Worm (Caenorhabditis elegans) whole organism, L4 larva: Measurements from ENCODE around the gene H41C03.2.

Source experiments
- F10B5.3 ChIP-seq: sonication (generic microtip); optimal IDR thresholded peaks from 2 replicates; lab custom pipeline; 2016; ENCODE audit warnings: mild to moderate bottlenecking, missing genetic modification characterization, missing compliant biosample characterization
- F26F4.8 ChIP-seq: fragments of 200-800 bp; sonication (Bioruptor generic); conservative IDR thresholded peaks from 2 replicates; pipeline ENCODE4 v1.3.6; 2022; ENCODE audit warnings: missing genetic modification characterization, missing compliant biosample characterization
- T20F7.1 ChIP-seq: fragments of 200-800 bp; sonication (Bioruptor generic); optimal IDR thresholded peaks from 2 replicates; lab custom pipeline; 2018; ENCODE audit warnings: mild to moderate bottlenecking, missing genetic modification characterization, missing compliant biosample characterization
- T26A8.4 ChIP-seq: fragments of 200-800 bp; sonication (Bioruptor generic); IDR thresholded peaks from 2 replicates; pipeline ENCODE4 v1.3.6; 2022; ENCODE audit warnings: missing genetic modification characterization, missing compliant biosample characterization
- ZK546.5 ChIP-seq, 2 experiments: sonication (generic microtip); optimal IDR thresholded peaks; 2 replicates each; lab custom pipeline; 2017; ENCODE audit warnings: missing biosample characterization in 2 of 2, missing genetic modification characterization in 2 of 2
- aha-1 ChIP-seq: fragments of 150-350 bp; peaks from one replicate; lab custom pipeline; 2014; ENCODE audit warnings: missing biosample characterization, missing genetic modification characterization
- ama-1 ChIP-seq: fragments of 150-350 bp; optimal IDR thresholded peaks from 2 replicates; lab custom pipeline; 2014; ENCODE audit warnings: inconsistent platforms, mixed read lengths
- arid-1 ChIP-seq: fragments of 200-800 bp; sonication (Bioruptor generic); conservative IDR thresholded peaks from 2 replicates; pipeline ENCODE4 v1.3.6; 2022; ENCODE audit warnings: missing genetic modification reagents, missing genetic modification characterization, missing compliant biosample characterization
- ceh-20 ChIP-seq: fragments of 200-800 bp; sonication (Bioruptor generic); IDR thresholded peaks from 2 replicates; pipeline ENCODE4 v1.3.6; 2022; ENCODE audit warnings: missing genetic modification reagents, missing genetic modification characterization, missing compliant biosample characterization
- ceh-44 ChIP-seq: fragments of 200-800 bp; sonication (Bioruptor generic); IDR thresholded peaks from 2 replicates; pipeline ENCODE4 v1.3.6; 2022; ENCODE audit warnings: missing genetic modification reagents, missing genetic modification characterization, missing compliant biosample characterization
- ceh-62 ChIP-seq: sonication (generic microtip); optimal IDR thresholded peaks from 2 replicates; lab custom pipeline; 2017; ENCODE audit warnings: missing biosample characterization, missing genetic modification characterization
- ces-1 ChIP-seq: fragments of 150-350 bp; sonication (generic microtip); optimal IDR thresholded peaks from 4 replicates; lab custom pipeline; 2014; ENCODE audit warnings: missing biosample characterization, missing genetic modification reagents, missing genetic modification characterization
- cey-2 ChIP-seq: sonication (generic microtip); optimal IDR thresholded peaks from 3 replicates; lab custom pipeline; 2017; ENCODE audit warnings: missing genetic modification characterization, mild to moderate bottlenecking, missing compliant biosample characterization, antibody characterized with exemption, borderline replicate concordance; ENCODE audit not compliant: insufficient read depth
- ctbp-1 ChIP-seq: fragments of 200-800 bp; sonication (Bioruptor generic); IDR thresholded peaks from 2 replicates; pipeline ENCODE4 v1.3.6; 2022; ENCODE audit warnings: missing genetic modification reagents, missing genetic modification characterization, missing compliant biosample characterization
- daf-12 ChIP-seq: fragments of 150-350 bp; optimal IDR thresholded peaks from 2 replicates; lab custom pipeline; 2014; ENCODE audit warnings: missing biosample characterization, missing genetic modification reagents, missing genetic modification characterization
- daf-19 ChIP-seq: fragments of 200-800 bp; sonication (Bioruptor generic); conservative IDR thresholded peaks from 2 replicates; pipeline ENCODE4 v1.3.6; 2022; ENCODE audit warnings: missing genetic modification characterization, missing compliant biosample characterization
- daf-8 ChIP-seq: fragments of 200-800 bp; sonication (Bioruptor generic); IDR thresholded peaks from 2 replicates; pipeline ENCODE4 v1.3.6; 2022; ENCODE audit warnings: missing genetic modification characterization, missing compliant biosample characterization
- dpl-1 ChIP-seq: fragments of 150-350 bp; optimal IDR thresholded peaks from 2 replicates; lab custom pipeline; 2014; ENCODE audit warnings: missing biosample characterization, missing genetic modification reagents, missing genetic modification characterization
- duxl-1 ChIP-seq: sonication (generic microtip); optimal IDR thresholded peaks from 2 replicates; lab custom pipeline; 2016; ENCODE audit warnings: mild to moderate bottlenecking, missing genetic modification characterization, moderate library complexity, missing compliant biosample characterization; ENCODE audit not compliant: poor library complexity
- dve-1 ChIP-seq: sonication (generic microtip); optimal IDR thresholded peaks from 2 replicates; lab custom pipeline; 2017; ENCODE audit warnings: antibody characterized with exemption, mild to moderate bottlenecking, missing genetic modification characterization, missing compliant biosample characterization; ENCODE audit not compliant: insufficient read depth
- egl-27 ChIP-seq: sonication (generic microtip); optimal IDR thresholded peaks from 3 replicates; lab custom pipeline; 2017; ENCODE audit warnings: missing biosample characterization, missing genetic modification reagents, missing genetic modification characterization
- fkh-10 ChIP-seq: fragments of 150-350 bp; optimal IDR thresholded peaks from 2 replicates; lab custom pipeline; 2014; ENCODE audit warnings: missing biosample characterization, missing genetic modification reagents, missing genetic modification characterization
- hif-1 ChIP-seq, 2 experiments: sonication (generic microtip); optimal IDR thresholded peaks; 2 replicates each; lab custom pipeline; 2016 to 2017; ENCODE audit warnings: missing compliant biosample characterization in 2 of 2, missing genetic modification characterization in 2 of 2, missing genetic modification reagents in 2 of 2, missing genotype in 2 of 2, mild to moderate bottlenecking in 1 of 2
- hlh-30 ChIP-seq: sonication (generic microtip); optimal IDR thresholded peaks from 2 replicates; lab custom pipeline; 2017; ENCODE audit warnings: antibody characterized with exemption, mild to moderate bottlenecking, missing genetic modification characterization, missing compliant biosample characterization; ENCODE audit not compliant: insufficient read depth
- hmg-1.1 ChIP-seq: fragments of 200-800 bp; sonication (Bioruptor generic); IDR thresholded peaks from 2 replicates; pipeline ENCODE4 v1.3.6; 2022; ENCODE audit warnings: missing genetic modification reagents, missing genetic modification characterization, missing compliant biosample characterization
- lim-7 ChIP-seq: fragments of 200-800 bp; sonication (Bioruptor generic); IDR thresholded peaks from 2 replicates; pipeline ENCODE4 v1.3.6; 2022; ENCODE audit warnings: missing genetic modification characterization, missing compliant biosample characterization
- lin-13 ChIP-seq: fragments of 150-350 bp; optimal IDR thresholded peaks from 2 replicates; lab custom pipeline; 2014; ENCODE audit warnings: missing biosample characterization, missing genetic modification reagents, missing genetic modification characterization
- lin-15B ChIP-seq: fragments of 150-350 bp; sonication (generic microtip); optimal IDR thresholded peaks from 3 replicates; lab custom pipeline; 2014; ENCODE audit warnings: missing biosample characterization, missing genetic modification characterization
- madf-5 ChIP-seq, 2 experiments: fragments of 200-800 bp; sonication (Bioruptor generic); IDR thresholded peaks; 2 replicates each; pipeline ENCODE4 v1.3.6; 2022; ENCODE audit warnings: missing compliant biosample characterization in 2 of 2, missing genetic modification characterization in 2 of 2
- madf-9 ChIP-seq: fragments of 200-800 bp; sonication (Bioruptor generic); conservative IDR thresholded peaks from 2 replicates; pipeline ENCODE4 v1.3.6; 2022; ENCODE audit warnings: missing genetic modification reagents, missing genetic modification characterization, missing compliant biosample characterization
- mxl-2 ChIP-seq: fragments of 200-800 bp; sonication (Bioruptor generic); conservative IDR thresholded peaks from 2 replicates; pipeline ENCODE4 v1.3.6; 2022; ENCODE audit warnings: missing genetic modification reagents, missing genetic modification characterization, missing compliant biosample characterization
- mxl-3 ChIP-seq: fragments of 200-800 bp; sonication (Bioruptor generic); optimal IDR thresholded peaks from 2 replicates; lab custom pipeline; 2018; ENCODE audit warnings: mild to moderate bottlenecking, missing genetic modification characterization, missing compliant biosample characterization
- nhr-11 ChIP-seq: fragments of 150-350 bp; optimal IDR thresholded peaks from 2 replicates; lab custom pipeline; 2014; ENCODE audit warnings: missing biosample characterization, missing genetic modification characterization
- nhr-111 ChIP-seq: fragments of 200-800 bp; sonication (Bioruptor generic); optimal IDR thresholded peaks from 2 replicates; lab custom pipeline; 2018; ENCODE audit warnings: mild to moderate bottlenecking, missing genetic modification characterization, missing compliant biosample characterization
- nhr-237 ChIP-seq: sonication (generic microtip); optimal IDR thresholded peaks from 2 replicates; lab custom pipeline; 2017; ENCODE audit warnings: missing biosample characterization, missing genetic modification characterization
- nhr-42 ChIP-seq: fragments of 200-800 bp; sonication (Bioruptor generic); IDR thresholded peaks from 2 replicates; pipeline ENCODE4 v1.3.6; 2022; ENCODE audit warnings: missing genetic modification characterization, missing compliant biosample characterization
- pha-4 ChIP-seq, 2 experiments: fragments of 150-350 bp in 1 of 2; fragments of 200-800 bp in 1 of 2; sonication (Bioruptor generic) in 1 of 2; IDR thresholded peaks in 1 of 2; optimal IDR thresholded peaks in 1 of 2; 2 replicates each; pipeline versions ENCODE4 v1.3.6 to Lab custom; 2014 to 2022; ENCODE audit warnings: missing genetic modification characterization in 2 of 2, missing genetic modification reagents in 2 of 2, missing biosample characterization in 1 of 2, missing compliant biosample characterization in 1 of 2
- rbr-2 ChIP-seq: sonication (generic microtip); optimal IDR thresholded peaks from 2 replicates; lab custom pipeline; 2016; ENCODE audit warnings: missing genotype, missing genetic modification characterization, missing compliant biosample characterization
- set-16 ChIP-seq: fragments of 200-800 bp; sonication (Bioruptor generic); IDR thresholded peaks from 2 replicates; pipeline ENCODE4 v1.3.6; 2022; ENCODE audit warnings: missing genetic modification reagents, missing genetic modification characterization, missing compliant biosample characterization
- snpc-4 ChIP-seq: fragments of 150-350 bp; optimal IDR thresholded peaks from 2 replicates; lab custom pipeline; 2014; ENCODE audit warnings: missing biosample characterization, missing genetic modification characterization
- spr-1 ChIP-seq: sonication (generic microtip); optimal IDR thresholded peaks from 2 replicates; lab custom pipeline; 2016; ENCODE audit warnings: mild to moderate bottlenecking, missing genetic modification characterization, missing compliant biosample characterization
- tag-97 ChIP-seq: fragments of 200-800 bp; sonication (Bioruptor generic); IDR thresholded peaks from 2 replicates; pipeline ENCODE4 v1.3.6; 2022; ENCODE audit warnings: missing genetic modification characterization, missing compliant biosample characterization
- tra-1 ChIP-seq: fragments of 200-800 bp; sonication (Bioruptor generic); IDR thresholded peaks from 2 replicates; pipeline ENCODE4 v1.3.6; 2022; ENCODE audit warnings: missing genetic modification reagents, missing genetic modification characterization, missing compliant biosample characterization
- unc-62 ChIP-seq, 3 experiments: fragments of 150-350 bp in 1 of 3; sonication (generic microtip); optimal IDR thresholded peaks in 2 of 3; peaks in 1 of 3; 1 replicate in 1 of 3; 2 replicates in 2 of 3; lab custom pipeline; 2014 to 2017; ENCODE audit warnings: missing biosample characterization in 3 of 3, missing genetic modification characterization in 3 of 3, missing genetic modification reagents in 3 of 3, missing genotype in 1 of 3
- vab-7 ChIP-seq: fragments of 200-800 bp; sonication (Bioruptor generic); IDR thresholded peaks from 2 replicates; pipeline ENCODE4 v1.3.6; 2022; ENCODE audit warnings: missing genetic modification reagents, missing genetic modification characterization, missing compliant biosample characterization
- zag-1 ChIP-seq: fragments of 150-350 bp; optimal IDR thresholded peaks from 2 replicates; lab custom pipeline; 2014; ENCODE audit warnings: missing biosample characterization, missing genetic modification characterization
- zfp-3 ChIP-seq: fragments of 200-800 bp; sonication (Bioruptor generic); conservative IDR thresholded peaks from 2 replicates; pipeline ENCODE4 v1.3.6; 2022; ENCODE audit warnings: missing genetic modification reagents, missing genetic modification characterization, missing compliant biosample characterization
- zip-2 ChIP-seq: fragments of 150-350 bp; optimal IDR thresholded peaks from 2 replicates; lab custom pipeline; 2014; ENCODE audit warnings: missing biosample characterization, missing genetic modification characterization
- ztf-11 ChIP-seq: fragments of 150-350 bp; optimal IDR thresholded peaks from 2 replicates; lab custom pipeline; 2014; ENCODE audit warnings: missing biosample characterization, missing genetic modification characterization

Gene H41C03.2

ce11 chrII:5844694-5845129 lies 7.2 kb downstream of the H41C03.2 start (continued):
- TF ChIP-seq rbr-2 (tag; lab: Kevin White, UChicago) (peak; percentile 99), duxl-1 (tag; lab: Kevin White, UChicago) (peak; percentile 96), F10B5.3 (peak; percentile 95), pha-4 (GFP tag; IDR thresholded peaks at IDR 0.05; lab: Robert Waterston, UW) (peak; percentile 99), pha-4 (tag; optimal IDR thresholded peaks at IDR 0.05; lab: Kevin White, UChicago) (peak; percentile 27), daf-8 (0 out of 2 replicates have a peak, but pooled peaks have one; percentile 20), ctbp-1 (GFP tag; lab: Robert Waterston, UW) (peak; percentile 99), dpl-1 (GFP tag; lab: Kevin White, UChicago) (peak; percentile 87), nhr-237 (tag; lab: Kevin White, UChicago) (peak; percentile 70), mxl-2 (GFP tag; lab: Robert Waterston, UW) (peak; percentile 86), arid-1 (peak; percentile 96), set-16 (GFP tag; lab: Robert Waterston, UW) (peak; percentile 83), unc-62 (GFP tag; optimal IDR thresholded peaks at IDR 0.05 in 1 of 2; lab: Kevin White, UChicago) (peak; percentile 85 to 100), unc-62 (tag; optimal IDR thresholded peaks at IDR 0.05; lab: Kevin White, UChicago) (peak; percentile 50), F26F4.8 (GFP tag; lab: Robert Waterston, UW) (0 out of 2 replicates have a peak, but pooled peaks have one; percentile 34), spr-1 (tag; lab: Kevin White, UChicago) (peak; percentile 97), tag-97 (GFP tag; lab: Robert Waterston, UW) (no peak), ceh-20 (peak; percentile 99), ceh-62 (tag; lab: Kevin White, UChicago) (peak; percentile 44), hlh-30 (tag; lab: Kevin White, UChicago) (peak; percentile 96), mxl-3 (GFP tag; lab: Kevin White, UChicago) (peak; percentile 89), zag-1 (tag; lab: Kevin White, UChicago) (peak; percentile 97), daf-12 (tag; lab: Kevin White, UChicago) (peak; percentile 43), nhr-111 (GFP tag; lab: Kevin White, UChicago) (peak; percentile 89), aha-1 (tag; lab: Kevin White, UChicago) (peak; percentile 100), lin-15B (tag; lab: Kevin White, UChicago) (peak; percentile 63), nhr-42 (peak; percentile 97), zip-2 (tag; lab: Kevin White, UChicago) (peak; percentile 91), snpc-4 (tag; lab: Kevin White, UChicago) (peak; percentile 98), madf-5 (GFP tag; IDR thresholded peaks at IDR 0.05; lab: Robert Waterston, UW) (peak; percentile 5 to 96; a peak in 3 of 4 replicates), T26A8.4 (GFP tag; lab: Robert Waterston, UW) (peak; percentile 100), lin-13 (GFP tag; lab: Kevin White, UChicago) (peak; percentile 98), ces-1 (GFP tag; lab: Kevin White, UChicago) (peak; percentile 94), fkh-10 (GFP tag; lab: Kevin White, UChicago) (peak; percentile 100), egl-27 (peak; percentile 93), vab-7 (GFP tag; lab: Robert Waterston, UW) (peak; percentile 87), tra-1 (GFP tag; lab: Robert Waterston, UW) (peak; percentile 98), madf-9 (GFP tag; lab: Robert Waterston, UW) (peak; percentile 98), lim-7 (GFP tag; lab: Robert Waterston, UW) (peak; percentile 76), hmg-1.1 (GFP tag; lab: Robert Waterston, UW) (peak; percentile 100), daf-19 (GFP tag; lab: Robert Waterston, UW) (peak; percentile 99), dve-1 (tag; lab: Kevin White, UChicago) (peak; percentile 100), ztf-11 (tag; lab: Kevin White, UChicago) (peak; percentile 47), T20F7.1 (peak; percentile 93), ama-1 (lab: Kevin White, UChicago) (peak; percentile 100), hif-1 (tag; optimal IDR thresholded peaks at IDR 0.05; lab: Kevin White, UChicago) (peak; percentile 88 to 94), zfp-3 (peak; percentile 96), nhr-11 (tag; lab: Kevin White, UChicago) (peak; percentile 98), ceh-44 (GFP tag; lab: Robert Waterston, UW) (peak; percentile 89; the same call in 1 of the 2 replicates), ZK546.5 (tag; optimal IDR thresholded peaks at IDR 0.05; lab: Kevin White, UChicago) (peak; percentile 58 to 72), cey-2 (tag; lab: Kevin White, UChicago) (peak; percentile 89)
